Worm (Caenorhabditis elegans) whole organism, young adult: ENCODE measurements around the gene aak-1.

Experiments used
- B0035.1 ChIP-seq: sonication (generic microtip); optimal IDR thresholded peaks from 2 replicates; lab custom pipeline; 2016; ENCODE audit warnings: missing genetic modification characterization, mild to moderate bottlenecking, missing compliant biosample characterization, missing genotype, missing genetic modification reagents
- B0261.1 ChIP-seq: sonication (generic microtip); optimal IDR thresholded peaks from 2 replicates; lab custom pipeline; 2016; ENCODE audit warnings: mild to moderate bottlenecking, missing genetic modification characterization, moderate library complexity, missing compliant biosample characterization
- F22D6.2 ChIP-seq: sonication (generic microtip); optimal IDR thresholded peaks from 2 replicates; lab custom pipeline; 2016; ENCODE audit warnings: mild to moderate bottlenecking, missing genetic modification characterization, missing compliant biosample characterization
- F23B12.7 ChIP-seq: sonication (generic microtip); optimal IDR thresholded peaks from 2 replicates; lab custom pipeline; 2017; ENCODE audit warnings: missing genetic modification characterization, mild to moderate bottlenecking, missing compliant biosample characterization, antibody characterized with exemption, moderate library complexity; ENCODE audit not compliant: insufficient read depth
- F37B4.10 ChIP-seq: fragments of 200-800 bp; sonication (Bioruptor generic); IDR thresholded peaks from 2 replicates; pipeline ENCODE4 v1.3.6; 2022; ENCODE audit warnings: missing genetic modification characterization, missing compliant biosample characterization
- F39B2.1 ChIP-seq: fragments of 200-800 bp; sonication (Bioruptor generic); IDR thresholded peaks from 2 replicates; pipeline ENCODE4 v1.3.6; 2022; ENCODE audit warnings: missing genetic modification reagents, missing genetic modification characterization, missing compliant biosample characterization
- F49E8.2 ChIP-seq: sonication (generic microtip); optimal IDR thresholded peaks from 3 replicates; lab custom pipeline; 2017; ENCODE audit warnings: missing genetic modification characterization, mild to moderate bottlenecking, missing compliant biosample characterization, antibody characterized with exemption, moderate library complexity; ENCODE audit not compliant: insufficient read depth
- K11D2.4 ChIP-seq: fragments of 200-800 bp; sonication (Bioruptor generic); IDR thresholded peaks from 2 replicates; pipeline ENCODE4 v1.3.6; 2022; ENCODE audit warnings: missing genetic modification reagents, missing genetic modification characterization, missing compliant biosample characterization
- K12H6.12 ChIP-seq: fragments of 200-800 bp; sonication (Bioruptor generic); optimal IDR thresholded peaks from 2 replicates; lab custom pipeline; 2018; ENCODE audit warnings: mild to moderate bottlenecking, missing genetic modification characterization, missing compliant biosample characterization
- T26A5.8 ChIP-seq: sonication (generic microtip); optimal IDR thresholded peaks from 2 replicates; lab custom pipeline; 2016; ENCODE audit warnings: missing genetic modification characterization, missing compliant biosample characterization
- Y56A3A.18 ChIP-seq: fragments of 200-800 bp; sonication (Bioruptor generic); IDR thresholded peaks from 2 replicates; pipeline ENCODE4 v1.3.6; 2022; ENCODE audit warnings: missing genetic modification reagents, missing genetic modification characterization, missing compliant biosample characterization
- Y95B8A.8 ChIP-seq: fragments of 200-800 bp; sonication (Bioruptor generic); IDR thresholded peaks from 2 replicates; pipeline ENCODE4 v1.3.6; 2022; ENCODE audit warnings: missing genetic modification reagents, missing genetic modification characterization, missing compliant biosample characterization
- ama-1 ChIP-seq, 3 experiments: fragments of 150-350 bp in 1 of 3; sonication (generic microtip) in 2 of 3; optimal IDR thresholded peaks; 2 replicates each; lab custom pipeline; 2014 to 2018; ENCODE audit warnings: missing biosample characterization in 2 of 3, missing genetic modification characterization in 2 of 3, missing genetic modification reagents in 2 of 3
- aptf-2 ChIP-seq: fragments of 200-800 bp; sonication (Bioruptor generic); conservative IDR thresholded peaks from 2 replicates; pipeline ENCODE4 v1.3.6; 2022; ENCODE audit warnings: missing genetic modification reagents, missing genetic modification characterization, missing compliant biosample characterization
- atf-7 ChIP-seq: sonication (generic microtip); optimal IDR thresholded peaks from 2 replicates; lab custom pipeline; 2017; ENCODE audit warnings: mild to moderate bottlenecking, missing genetic modification characterization, missing compliant biosample characterization
- attf-5 ChIP-seq: fragments of 200-800 bp; sonication (Bioruptor generic); optimal IDR thresholded peaks from 2 replicates; lab custom pipeline; 2018; ENCODE audit warnings: mild to moderate bottlenecking, missing genetic modification characterization, missing compliant biosample characterization
- cebp-1 ChIP-seq, 2 experiments: fragments of 200-800 bp in 1 of 2; sonication (Bioruptor generic) in 1 of 2; sonication (generic microtip) in 1 of 2; IDR thresholded peaks in 1 of 2; optimal IDR thresholded peaks in 1 of 2; 2 replicates each; pipeline versions ENCODE4 v1.3.6 to Lab custom; 2017 to 2022; ENCODE audit warnings: missing compliant biosample characterization in 2 of 2, missing genetic modification characterization in 2 of 2, mild to moderate bottlenecking in 1 of 2, missing genetic modification reagents in 1 of 2, moderate library complexity in 1 of 2
- ceh-100 ChIP-seq: fragments of 200-800 bp; sonication (Bioruptor generic); IDR thresholded peaks from 2 replicates; pipeline ENCODE4 v1.3.6; 2022; ENCODE audit warnings: missing genetic modification reagents, missing genetic modification characterization, missing compliant biosample characterization
- ceh-91 ChIP-seq: fragments of 200-800 bp; sonication (Bioruptor generic); IDR thresholded peaks from 2 replicates; pipeline ENCODE4 v1.3.6; 2022; ENCODE audit warnings: missing genetic modification reagents, missing genetic modification characterization, missing compliant biosample characterization
- die-1 ChIP-seq: sonication (generic microtip); optimal IDR thresholded peaks from 2 replicates; lab custom pipeline; 2016; ENCODE audit warnings: missing genotype, mild to moderate bottlenecking, missing genetic modification characterization, missing compliant biosample characterization
- dox-1 ChIP-seq: fragments of 200-800 bp; sonication (Bioruptor generic); IDR thresholded peaks from 2 replicates; pipeline ENCODE4 v1.3.6; 2022; ENCODE audit warnings: missing genetic modification reagents, missing genetic modification characterization, missing compliant biosample characterization
- egl-18 ChIP-seq: fragments of 200-800 bp; sonication (Bioruptor generic); IDR thresholded peaks from 2 replicates; pipeline ENCODE4 v1.3.6; 2022; ENCODE audit warnings: missing genetic modification reagents, missing genetic modification characterization, missing compliant biosample characterization
- egl-44 ChIP-seq: fragments of 200-800 bp; sonication (Bioruptor generic); IDR thresholded peaks from 2 replicates; pipeline ENCODE4 v1.3.6; 2022; ENCODE audit warnings: missing genetic modification reagents, missing genetic modification characterization, missing compliant biosample characterization
- ekl-4 ChIP-seq: fragments of 200-800 bp; sonication (Bioruptor generic); IDR thresholded peaks from 2 replicates; pipeline ENCODE4 v1.3.6; 2022; ENCODE audit warnings: missing genetic modification reagents, missing genetic modification characterization, missing compliant biosample characterization
- ets-4 ChIP-seq: fragments of 200-800 bp; sonication (Bioruptor generic); optimal IDR thresholded peaks from 2 replicates; lab custom pipeline; 2018; ENCODE audit warnings: mild to moderate bottlenecking, missing genetic modification characterization, missing compliant biosample characterization
- hlh-26 ChIP-seq: fragments of 200-800 bp; sonication (Bioruptor generic); conservative IDR thresholded peaks from 2 replicates; pipeline ENCODE4 v1.3.6; 2022; ENCODE audit warnings: missing genetic modification reagents, missing genetic modification characterization, missing compliant biosample characterization
- hmg-1.2 ChIP-seq: fragments of 200-800 bp; sonication (Bioruptor generic); IDR thresholded peaks from 2 replicates; pipeline ENCODE4 v1.3.6; 2022; ENCODE audit warnings: missing genetic modification reagents, missing genetic modification characterization, missing compliant biosample characterization
- hsf-1 ChIP-seq: fragments of 200-800 bp; sonication (Bioruptor generic); IDR thresholded peaks from 2 replicates; pipeline ENCODE4 v1.3.6; 2022; ENCODE audit warnings: missing genetic modification reagents, missing genetic modification characterization, missing compliant biosample characterization
- let-607 ChIP-seq, 2 experiments: fragments of 200-800 bp in 1 of 2; sonication (Bioruptor generic) in 1 of 2; sonication (generic microtip) in 1 of 2; optimal IDR thresholded peaks; 2 replicates each; lab custom pipeline; 2016 to 2018; ENCODE audit warnings: mild to moderate bottlenecking in 2 of 2, missing compliant biosample characterization in 2 of 2, missing genetic modification characterization in 2 of 2, moderate library complexity in 2 of 2, missing genotype in 1 of 2
- lin-40 ChIP-seq: sonication (generic microtip); optimal IDR thresholded peaks from 2 replicates; lab custom pipeline; 2016; ENCODE audit warnings: missing genetic modification characterization, mild to moderate bottlenecking, missing compliant biosample characterization, missing genotype, missing genetic modification reagents
- lsl-1 ChIP-seq: fragments of 200-800 bp; sonication (Bioruptor generic); optimal IDR thresholded peaks from 2 replicates; lab custom pipeline; 2018; ENCODE audit warnings: mild to moderate bottlenecking, missing genetic modification characterization, moderate library complexity, missing compliant biosample characterization
- madf-6 ChIP-seq: fragments of 200-800 bp; sonication (Bioruptor generic); IDR thresholded peaks from 2 replicates; pipeline ENCODE4 v1.3.6; 2022; ENCODE audit warnings: missing genetic modification reagents, missing genetic modification characterization, missing compliant biosample characterization
- mxl-1 ChIP-seq: sonication (generic microtip); optimal IDR thresholded peaks from 2 replicates; lab custom pipeline; 2016; ENCODE audit warnings: missing genetic modification characterization, missing compliant biosample characterization
- nhr-27 ChIP-seq: fragments of 200-800 bp; sonication (Bioruptor generic); optimal IDR thresholded peaks from 2 replicates; lab custom pipeline; 2018; ENCODE audit warnings: mild to moderate bottlenecking, missing genetic modification characterization, moderate library complexity, missing compliant biosample characterization
- nhr-80 ChIP-seq: sonication (generic microtip); optimal IDR thresholded peaks from 2 replicates; lab custom pipeline; 2016; ENCODE audit warnings: missing genetic modification characterization, missing compliant biosample characterization
- sea-2 ChIP-seq: fragments of 200-800 bp; sonication (Bioruptor generic); IDR thresholded peaks from 2 replicates; pipeline ENCODE4 v1.3.6; 2022; ENCODE audit warnings: missing genetic modification characterization, missing compliant biosample characterization
- somi-1 ChIP-seq: fragments of 200-800 bp; sonication (Bioruptor generic); optimal IDR thresholded peaks from 2 replicates; lab custom pipeline; 2018; ENCODE audit warnings: mild to moderate bottlenecking, missing genetic modification characterization, missing compliant biosample characterization
- tbp1 ChIP-seq: fragments of 200-800 bp; sonication (Bioruptor generic); optimal IDR thresholded peaks from 2 replicates; lab custom pipeline; 2018; ENCODE audit warnings: mild to moderate bottlenecking, missing genetic modification characterization, missing compliant biosample characterization
- unc-62 ChIP-seq: fragments of 150-350 bp; optimal IDR thresholded peaks from 2 replicates; lab custom pipeline; 2014; ENCODE audit warnings: missing biosample characterization, missing genetic modification reagents, missing genetic modification characterization
- zim-3 ChIP-seq: sonication (generic microtip); optimal IDR thresholded peaks from 2 replicates; lab custom pipeline; 2017; ENCODE audit warnings: mild to moderate bottlenecking, missing genetic modification characterization, moderate library complexity, missing compliant biosample characterization
- ztf-26 ChIP-seq: sonication (generic microtip); optimal IDR thresholded peaks from 2 replicates; lab custom pipeline; 2017; ENCODE audit warnings: missing genetic modification characterization, missing compliant biosample characterization
- ztf-3 ChIP-seq: fragments of 200-800 bp; sonication (Bioruptor generic); optimal IDR thresholded peaks from 2 replicates; lab custom pipeline; 2018; ENCODE audit warnings: mild to moderate bottlenecking, missing genetic modification characterization, missing compliant biosample characterization

Gene aak-1

ce11 chrIII:8739786-8740185 lies 21.1 kb downstream of the aak-1 start:
- TF ChIP-seq F37B4.10 (0 out of 2 replicates have a peak, but pooled peaks have one; percentile 46), ztf-3 (GFP tag; lab: Kevin White, UChicago) (no peak)

DNA sequence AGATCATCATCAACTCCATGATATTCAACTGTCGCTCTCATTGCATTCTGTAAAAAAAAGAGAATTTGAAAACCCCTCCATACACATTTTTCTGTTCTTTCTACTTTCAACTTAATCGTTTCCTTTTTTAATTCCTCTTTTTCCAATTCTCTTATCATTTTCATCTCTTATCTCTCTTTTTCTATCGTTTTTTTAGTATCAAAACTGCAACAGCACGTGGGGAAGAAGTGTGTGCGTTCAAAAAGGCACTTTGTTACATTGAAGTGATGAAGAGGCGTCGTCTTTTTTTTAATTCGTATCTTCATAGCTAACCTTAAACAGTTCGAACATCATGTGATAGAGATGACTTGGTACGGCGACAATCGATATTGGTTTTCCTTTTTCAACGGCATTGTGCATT lies 21.8 kb downstream of the aak-1 start:
- TF ChIP-seq egl-18 (no peak), ekl-4 (GFP tag; lab: Robert Waterston, UW) (0 out of 2 replicates have a peak, but pooled peaks have one; percentile 28), somi-1 (GFP tag; lab: Kevin White, UChicago) (peak; percentile 73), egl-44 (GFP tag; lab: Robert Waterston, UW) (no peak), attf-5 (GFP tag; lab: Kevin White, UChicago) (peak; percentile 44), tbp1 (GFP tag; lab: Kevin White, UChicago) (peak; percentile 30), K11D2.4 (GFP tag; lab: Robert Waterston, UW) (0 out of 2 replicates have a peak, but pooled peaks have one; percentile 15), mxl-1 (tag; lab: Kevin White, UChicago) (no peak), dox-1 (GFP tag; lab: Robert Waterston, UW) (peak; percentile 35; the same call in 1 of the 2 replicates), aptf-2 (no peak), hlh-26 (no peak), hmg-1.2 (GFP tag; lab: Robert Waterston, UW) (peak; percentile 23; the same call in 1 of the 2 replicates), F23B12.7 (peak; percentile 40), lin-40 (tag; lab: Kevin White, UChicago) (peak; percentile 64), cebp-1 (GFP tag; IDR thresholded peaks at IDR 0.05; lab: Robert Waterston, UW) (no peak), cebp-1 (tag; optimal IDR thresholded peaks at IDR 0.05; lab: Kevin White, UChicago) (peak; percentile 47), T26A5.8 (tag; lab: Kevin White, UChicago) (no peak), nhr-80 (tag; lab: Kevin White, UChicago) (peak; percentile 89), let-607 (tag; optimal IDR thresholded peaks at IDR 0.05; lab: Kevin White, UChicago) (peak in 1 of 2 experiments; percentile 45), ztf-26 (tag; lab: Kevin White, UChicago) (peak; percentile 83), F49E8.2 (tag; lab: Kevin White, UChicago) (no peak), nhr-27 (no peak), lsl-1 (no peak)

DNA sequence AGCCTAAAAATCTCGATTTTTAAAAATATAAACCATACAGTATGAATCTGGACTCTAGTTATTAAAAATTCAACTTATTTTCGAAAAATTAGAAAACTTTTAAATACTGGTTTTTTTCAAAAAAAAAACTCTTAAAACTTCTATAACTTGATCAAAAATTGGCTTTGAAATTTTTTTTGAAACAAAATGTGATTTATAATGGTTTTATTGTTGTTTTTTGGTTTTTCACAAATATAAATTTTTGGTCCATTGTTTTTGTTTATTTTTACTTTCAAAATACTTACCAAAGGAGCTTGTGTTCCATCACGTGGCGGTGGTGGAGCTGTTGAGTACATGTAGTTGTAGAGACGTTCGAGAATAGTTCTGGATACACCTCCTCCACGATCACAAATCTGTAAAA lies 22.6 kb downstream of the aak-1 start:
- no peak for TF ChIP-seq die-1
- no peak for TF ChIP-seq Y56A3A.18 (GFP tag; lab: Robert Waterston, UW)
- TF ChIP-seq lin-40 (tag; lab: Kevin White, UChicago): no peak
- TF ChIP-seq ceh-91 (GFP tag; lab: Robert Waterston, UW): no peak
- no peak for TF ChIP-seq unc-62 (GFP tag; lab: Kevin White, UChicago)

DNA sequence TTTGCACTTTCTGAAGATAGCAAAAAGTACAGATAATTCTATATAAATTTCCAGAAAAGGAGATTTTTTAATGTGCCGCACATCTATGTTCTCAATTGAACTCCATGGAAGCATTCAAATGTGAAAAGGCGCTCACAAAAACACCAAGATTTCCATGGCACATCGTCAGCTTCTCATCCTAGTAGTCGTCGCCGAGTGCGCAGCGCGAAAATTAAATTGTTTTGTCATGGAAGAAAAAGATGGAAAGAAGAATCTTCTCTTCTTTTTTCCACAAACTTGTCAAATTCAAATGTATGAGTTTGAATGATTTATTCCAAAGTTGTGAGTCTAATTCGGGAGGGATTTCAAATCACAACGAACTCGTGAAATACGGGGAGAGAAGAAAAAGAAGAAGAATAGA lies 23.5 kb downstream of the aak-1 start:
- TF ChIP-seq ets-4 (GFP tag; lab: Kevin White, UChicago) (no peak), madf-6 (0 out of 2 replicates have a peak, but pooled peaks have one; percentile 10)

DNA sequence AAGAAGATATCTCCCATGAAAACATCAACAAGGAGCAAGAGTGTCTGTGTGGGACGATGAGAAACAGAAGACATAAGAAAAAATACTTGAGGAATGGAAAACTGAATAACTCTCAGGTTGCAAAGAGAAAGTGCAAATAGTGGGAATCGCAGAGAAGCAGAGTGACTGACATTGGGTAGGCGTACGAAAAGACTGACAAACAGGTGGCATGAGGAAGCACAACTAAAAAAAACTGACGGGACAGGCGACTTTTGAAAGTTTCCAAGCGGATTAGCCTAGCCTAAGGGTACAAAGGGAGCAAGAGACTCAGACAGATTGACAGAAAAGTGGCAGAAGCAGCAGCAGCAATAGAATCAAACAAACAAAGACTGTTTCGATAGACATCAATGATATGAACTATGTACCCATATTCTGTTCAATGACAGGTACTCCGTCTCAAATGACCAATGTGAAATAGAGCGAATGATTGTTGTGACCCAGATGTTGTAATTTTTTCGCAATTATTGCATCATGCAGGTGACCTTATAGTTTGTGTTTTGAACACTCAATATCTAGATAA lies 26.5 kb downstream of the aak-1 start:
- no peak for TF ChIP-seq atf-7
- no peak for TF ChIP-seq ama-1 (optimal IDR thresholded peaks at IDR 0.05; lab: Kevin White, UChicago)
- no peak for TF ChIP-seq ama-1 (GFP tag; optimal IDR thresholded peaks at IDR 0.05; lab: Kevin White, UChicago)
- no peak for TF ChIP-seq zim-3 (tag; lab: Kevin White, UChicago)
- peak; percentile 25 for TF ChIP-seq K12H6.12 (tag; lab: Kevin White, UChicago)
- no peak for TF ChIP-seq egl-18
- TF ChIP-seq F22D6.2: peak; percentile 8
- no peak for TF ChIP-seq sea-2 (GFP tag; lab: Robert Waterston, UW)
- no peak for TF ChIP-seq Y95B8A.8 (GFP tag; lab: Robert Waterston, UW)
- no peak for TF ChIP-seq hsf-1 (GFP tag; lab: Robert Waterston, UW)
- TF ChIP-seq B0035.1: no peak
- no peak for TF ChIP-seq F39B2.1 (GFP tag; lab: Robert Waterston, UW)
- no peak for TF ChIP-seq F37B4.10
- TF ChIP-seq B0261.1 (tag; lab: Kevin White, UChicago): no peak
- TF ChIP-seq ceh-100 (GFP tag; lab: Robert Waterston, UW): no peak
